Fruit fly (Drosophila melanogaster): ENCODE measurements around the gene mael.

mael gene

DNA sequence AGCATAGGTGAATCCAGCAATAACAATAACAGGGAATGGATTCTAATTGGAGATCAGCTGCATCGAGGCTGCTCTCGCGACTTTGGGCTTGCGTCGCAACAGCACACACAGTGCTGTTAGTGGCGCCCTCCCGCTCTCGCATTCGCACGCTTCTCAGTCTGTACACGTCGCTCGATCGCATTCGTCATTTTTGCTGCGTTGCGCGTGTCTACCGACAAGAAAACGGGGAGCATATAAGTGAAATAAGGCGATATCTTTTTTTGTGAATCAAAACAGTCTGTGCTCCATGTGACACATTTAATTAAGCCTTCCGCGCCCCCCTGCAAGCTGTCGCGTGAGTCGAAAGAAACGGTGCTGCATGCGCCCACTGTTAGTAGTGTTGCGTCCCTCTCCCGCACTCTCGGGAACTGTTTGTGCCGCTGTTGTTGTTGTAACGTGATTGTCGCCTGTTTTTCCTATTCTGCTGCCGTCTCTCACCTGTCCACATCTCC is 52.4 kb downstream of the mael start (continued):
- no peak; the same call in 2 of the 3 replicates for TF ChIP-seq knrl (GFP tag; IDR thresholded peaks at IDR 0.05; ENCODE audit: partially characterized antibody)
- TF ChIP-seq slbo (GFP tag; IDR thresholded peaks at IDR 0.05): no peak
- TF ChIP-seq hb (GFP tag; IDR thresholded peaks at IDR 0.05; ENCODE audit: partially characterized antibody): no peak
- no peak for TF ChIP-seq sisA (GFP tag; IDR thresholded peaks at IDR 0.05)
- peak; percentile 33 for TF ChIP-seq CG1603 (tag; optimal IDR thresholded peaks at IDR 0.05)
- no peak for TF ChIP-seq al (GFP tag; IDR thresholded peaks at IDR 0.05)
- no peak for TF ChIP-seq CG6765 (GFP tag; optimal IDR thresholded peaks at IDR 0.05)
- peak; percentile 84 for TF ChIP-seq crol (GFP tag; IDR thresholded peaks at IDR 0.05)
- no peak for TF ChIP-seq Opbp (GFP tag; IDR thresholded peaks at IDR 0.05; ENCODE audit: partially characterized antibody)
- TF ChIP-seq Vsx1 (GFP tag; optimal IDR thresholded peaks at IDR 0.05): no peak
- TF ChIP-seq CG14965 (GFP tag; optimal IDR thresholded peaks at IDR 0.05; ENCODE audit: borderline replicate concordance): no peak
- no peak for TF ChIP-seq CG7786 (GFP tag; optimal IDR thresholded peaks at IDR 0.05)
- TF ChIP-seq CG8924 (tag; optimal IDR thresholded peaks at IDR 0.05): no peak
- no peak for TF ChIP-seq CG18599 (GFP tag; optimal IDR thresholded peaks at IDR 0.05)
- TF ChIP-seq MESR4 (GFP tag; optimal IDR thresholded peaks at IDR 0.05): peak; percentile 42
- no peak for TF ChIP-seq Sry-β (GFP tag; optimal IDR thresholded peaks at IDR 0.05)
- TF ChIP-seq ssp (GFP tag; IDR thresholded peaks at IDR 0.05): no peak
- peak; percentile 15 for TF ChIP-seq HLHmδ (GFP tag; optimal IDR thresholded peaks at IDR 0.05)
- no peak for TF ChIP-seq CG8478 (optimal IDR thresholded peaks at IDR 0.05)
- no peak for TF ChIP-seq CG18619 (GFP tag; optimal IDR thresholded peaks at IDR 0.05)
- no peak for TF ChIP-seq NfI (GFP tag; optimal IDR thresholded peaks at IDR 0.05)
- TF ChIP-seq Antp (GFP tag; optimal IDR thresholded peaks at IDR 0.05): no peak
- no peak for TF ChIP-seq CG14710 (tag; optimal IDR thresholded peaks at IDR 0.05)
- TF ChIP-seq sr (GFP tag; IDR thresholded peaks at IDR 0.05): no peak
- TF ChIP-seq Poxn (GFP tag; IDR thresholded peaks at IDR 0.05): no peak
- TF ChIP-seq pb (GFP tag; optimal IDR thresholded peaks at IDR 0.05): no peak
- no peak for TF ChIP-seq Fer1 (GFP tag; optimal IDR thresholded peaks at IDR 0.05)
- TF ChIP-seq CG12391 (tag; optimal IDR thresholded peaks at IDR 0.05): no peak
- no peak for TF ChIP-seq CG6854 (GFP tag; optimal IDR thresholded peaks at IDR 0.05)
- no peak for TF ChIP-seq seq (GFP tag; IDR thresholded peaks at IDR 0.05)
- TF ChIP-seq CG12299 (tag; optimal IDR thresholded peaks at IDR 0.05): no peak
- no peak for TF ChIP-seq Sox102F (GFP tag; optimal IDR thresholded peaks at IDR 0.05)
- no peak for TF ChIP-seq CG10543 (GFP tag; optimal IDR thresholded peaks at IDR 0.05)

dm6 chr3L:22774479-22774878 is 53.5 kb downstream of the mael start:
- TF ChIP-seq Lhr (GFP tag; optimal IDR thresholded peaks at IDR 0.05) (no peak), sens (GFP tag) (peak; percentile 37), cas (GFP tag; IDR thresholded peaks at IDR 0.05) (no peak), pho (GFP tag; optimal IDR thresholded peaks at IDR 0.05) (no peak)

Data from whole organism, embryonic.